Worm (Caenorhabditis elegans) whole organism, young adult: Measurements from ENCODE around the gene R07E5.19.
"Not testable (repeated sequence)": the region's sequence is repeated elsewhere in the genome, so short reads cannot be mapped to it uniquely, and the experiment has no call there.

ENCODE experiments used
- B0261.1 ChIP-seq: sonication (generic microtip); optimal IDR thresholded peaks from 2 replicates; lab custom pipeline; 2016; ENCODE audit warnings: mild to moderate bottlenecking, missing genetic modification characterization, moderate library complexity, missing compliant biosample characterization
- C06A6.2 ChIP-seq: fragments of 200-800 bp; sonication (Bioruptor generic); conservative IDR thresholded peaks from 2 replicates; pipeline ENCODE4 v1.3.6; 2022; ENCODE audit warnings: missing genetic modification characterization, missing compliant biosample characterization
- F33H1.4 ChIP-seq: fragments of 200-800 bp; sonication (Bioruptor generic); IDR thresholded peaks from 2 replicates; pipeline ENCODE4 v1.3.6; 2022; ENCODE audit warnings: missing genetic modification reagents, missing genetic modification characterization, missing compliant biosample characterization
- F39B2.1 ChIP-seq: fragments of 200-800 bp; sonication (Bioruptor generic); IDR thresholded peaks from 2 replicates; pipeline ENCODE4 v1.3.6; 2022; ENCODE audit warnings: missing genetic modification reagents, missing genetic modification characterization, missing compliant biosample characterization
- F52B5.7 ChIP-seq: sonication (generic microtip); optimal IDR thresholded peaks from 2 replicates; lab custom pipeline; 2016; ENCODE audit warnings: mild to moderate bottlenecking, missing genetic modification characterization, missing compliant biosample characterization
- K11D2.4 ChIP-seq: fragments of 200-800 bp; sonication (Bioruptor generic); IDR thresholded peaks from 2 replicates; pipeline ENCODE4 v1.3.6; 2022; ENCODE audit warnings: missing genetic modification reagents, missing genetic modification characterization, missing compliant biosample characterization
- Y53G8AR.9 ChIP-seq: fragments of 200-800 bp; sonication (Bioruptor generic); conservative IDR thresholded peaks from 2 replicates; pipeline ENCODE4 v1.3.6; 2022; ENCODE audit warnings: missing genetic modification reagents, missing genetic modification characterization, missing compliant biosample characterization
- Y56A3A.18 ChIP-seq: fragments of 200-800 bp; sonication (Bioruptor generic); IDR thresholded peaks from 2 replicates; pipeline ENCODE4 v1.3.6; 2022; ENCODE audit warnings: missing genetic modification reagents, missing genetic modification characterization, missing compliant biosample characterization
- Y95B8A.8 ChIP-seq: fragments of 200-800 bp; sonication (Bioruptor generic); IDR thresholded peaks from 2 replicates; pipeline ENCODE4 v1.3.6; 2022; ENCODE audit warnings: missing genetic modification reagents, missing genetic modification characterization, missing compliant biosample characterization
- ZK185.1 ChIP-seq: sonication (generic microtip); optimal IDR thresholded peaks from 2 replicates; lab custom pipeline; 2016; ENCODE audit warnings: mild to moderate bottlenecking, missing genetic modification characterization, missing compliant biosample characterization; ENCODE audit not compliant: poor library complexity, severe bottlenecking
- attf-5 ChIP-seq: fragments of 200-800 bp; sonication (Bioruptor generic); optimal IDR thresholded peaks from 2 replicates; lab custom pipeline; 2018; ENCODE audit warnings: mild to moderate bottlenecking, missing genetic modification characterization, missing compliant biosample characterization
- cebp-1 ChIP-seq, 2 experiments: fragments of 200-800 bp in 1 of 2; sonication (Bioruptor generic) in 1 of 2; sonication (generic microtip) in 1 of 2; IDR thresholded peaks in 1 of 2; optimal IDR thresholded peaks in 1 of 2; 2 replicates each; pipeline versions ENCODE4 v1.3.6 to Lab custom; 2017 to 2022; ENCODE audit warnings: missing compliant biosample characterization in 2 of 2, missing genetic modification characterization in 2 of 2, mild to moderate bottlenecking in 1 of 2, missing genetic modification reagents in 1 of 2, moderate library complexity in 1 of 2
- ceh-27 ChIP-seq: fragments of 200-800 bp; sonication (Bioruptor generic); optimal IDR thresholded peaks from 2 replicates; lab custom pipeline; 2018; ENCODE audit warnings: mild to moderate bottlenecking, missing genetic modification characterization, moderate library complexity, missing compliant biosample characterization
- ceh-79 ChIP-seq: sonication (generic microtip); optimal IDR thresholded peaks from 2 replicates; lab custom pipeline; 2017; ENCODE audit warnings: mild to moderate bottlenecking, missing genetic modification characterization, missing compliant biosample characterization
- chd-7 ChIP-seq: sonication (generic microtip); optimal IDR thresholded peaks from 2 replicates; lab custom pipeline; 2016; ENCODE audit warnings: mild to moderate bottlenecking, missing genetic modification characterization, moderate library complexity, missing compliant biosample characterization
- die-1 ChIP-seq: sonication (generic microtip); optimal IDR thresholded peaks from 2 replicates; lab custom pipeline; 2016; ENCODE audit warnings: missing genotype, mild to moderate bottlenecking, missing genetic modification characterization, missing compliant biosample characterization
- dox-1 ChIP-seq: fragments of 200-800 bp; sonication (Bioruptor generic); IDR thresholded peaks from 2 replicates; pipeline ENCODE4 v1.3.6; 2022; ENCODE audit warnings: missing genetic modification reagents, missing genetic modification characterization, missing compliant biosample characterization
- dpff-1 ChIP-seq: sonication (generic microtip); optimal IDR thresholded peaks from 2 replicates; lab custom pipeline; 2017; ENCODE audit warnings: mild to moderate bottlenecking, missing genetic modification characterization, missing compliant biosample characterization
- egl-44 ChIP-seq: fragments of 200-800 bp; sonication (Bioruptor generic); IDR thresholded peaks from 2 replicates; pipeline ENCODE4 v1.3.6; 2022; ENCODE audit warnings: missing genetic modification reagents, missing genetic modification characterization, missing compliant biosample characterization
- ekl-4 ChIP-seq: fragments of 200-800 bp; sonication (Bioruptor generic); IDR thresholded peaks from 2 replicates; pipeline ENCODE4 v1.3.6; 2022; ENCODE audit warnings: missing genetic modification reagents, missing genetic modification characterization, missing compliant biosample characterization
- gei-17 ChIP-seq: fragments of 200-800 bp; sonication (Bioruptor generic); optimal IDR thresholded peaks from 2 replicates; lab custom pipeline; 2018; ENCODE audit warnings: mild to moderate bottlenecking, missing genetic modification characterization, missing compliant biosample characterization
- him-1 ChIP-seq: sonication (generic microtip); optimal IDR thresholded peaks from 2 replicates; lab custom pipeline; 2016; ENCODE audit warnings: missing genotype, missing genetic modification reagents, missing genetic modification characterization, missing compliant biosample characterization
- hmg-1.2 ChIP-seq: fragments of 200-800 bp; sonication (Bioruptor generic); IDR thresholded peaks from 2 replicates; pipeline ENCODE4 v1.3.6; 2022; ENCODE audit warnings: missing genetic modification reagents, missing genetic modification characterization, missing compliant biosample characterization
- lin-26 ChIP-seq: fragments of 200-800 bp; sonication (Bioruptor generic); IDR thresholded peaks from 2 replicates; pipeline ENCODE4 v1.3.6; 2022; ENCODE audit warnings: missing genetic modification reagents, missing genetic modification characterization, missing compliant biosample characterization
- lin-35 ChIP-seq, 3 experiments: fragments of 150-350 bp in 2 of 3; sonication (generic microtip) in 1 of 3; optimal IDR thresholded peaks; 2 replicates each; lab custom pipeline; 2014 to 2018; ENCODE audit warnings: missing biosample characterization in 3 of 3, missing genetic modification characterization in 3 of 3, missing genetic modification reagents in 3 of 3
- lin-40 ChIP-seq: sonication (generic microtip); optimal IDR thresholded peaks from 2 replicates; lab custom pipeline; 2016; ENCODE audit warnings: missing genetic modification characterization, mild to moderate bottlenecking, missing compliant biosample characterization, missing genotype, missing genetic modification reagents
- lin-54 ChIP-seq: fragments of 200-800 bp; sonication (Bioruptor generic); optimal IDR thresholded peaks from 2 replicates; lab custom pipeline; 2018; ENCODE audit warnings: mild to moderate bottlenecking, missing genetic modification characterization, missing compliant biosample characterization
- lsl-1 ChIP-seq: fragments of 200-800 bp; sonication (Bioruptor generic); optimal IDR thresholded peaks from 2 replicates; lab custom pipeline; 2018; ENCODE audit warnings: mild to moderate bottlenecking, missing genetic modification characterization, moderate library complexity, missing compliant biosample characterization
- madf-6 ChIP-seq: fragments of 200-800 bp; sonication (Bioruptor generic); IDR thresholded peaks from 2 replicates; pipeline ENCODE4 v1.3.6; 2022; ENCODE audit warnings: missing genetic modification reagents, missing genetic modification characterization, missing compliant biosample characterization
- madf-8 ChIP-seq: fragments of 200-800 bp; sonication (Bioruptor generic); conservative IDR thresholded peaks from 2 replicates; pipeline ENCODE4 v1.3.6; 2022; ENCODE audit warnings: missing genetic modification reagents, missing genetic modification characterization, missing compliant biosample characterization
- mcd-1 ChIP-seq: fragments of 200-800 bp; sonication (Bioruptor generic); IDR thresholded peaks from 2 replicates; pipeline ENCODE4 v1.3.6; 2022; ENCODE audit warnings: missing genetic modification reagents, missing genetic modification characterization, missing compliant biosample characterization
- nfyb-1 ChIP-seq: fragments of 200-800 bp; sonication (Bioruptor generic); IDR thresholded peaks from 2 replicates; pipeline ENCODE4 v1.3.6; 2022; ENCODE audit warnings: missing genetic modification reagents, missing genetic modification characterization, missing compliant biosample characterization
- pbrm-1 ChIP-seq: fragments of 200-800 bp; sonication (Bioruptor generic); IDR thresholded peaks from 2 replicates; pipeline ENCODE4 v1.3.6; 2022; ENCODE audit warnings: missing genetic modification reagents, missing genetic modification characterization, missing compliant biosample characterization
- rcor-1 ChIP-seq: fragments of 200-800 bp; sonication (Bioruptor generic); IDR thresholded peaks from 2 replicates; pipeline ENCODE4 v1.3.6; 2022; ENCODE audit warnings: missing genetic modification reagents, missing genetic modification characterization, missing compliant biosample characterization
- repo-1 ChIP-seq: sonication (generic microtip); optimal IDR thresholded peaks from 2 replicates; lab custom pipeline; 2017; ENCODE audit warnings: mild to moderate bottlenecking, missing genetic modification characterization, missing compliant biosample characterization
- rpc-1 ChIP-seq, 2 experiments: fragments of 150-350 bp in 1 of 2; sonication (generic microtip) in 1 of 2; optimal IDR thresholded peaks; 2 replicates each; lab custom pipeline; 2014 to 2018; ENCODE audit warnings: missing biosample characterization in 1 of 2, missing genetic modification characterization in 1 of 2, missing genetic modification reagents in 1 of 2, missing genotype in 1 of 2
- snpc-3.4 ChIP-seq: sonication (generic microtip); optimal IDR thresholded peaks from 2 replicates; lab custom pipeline; 2017; ENCODE audit warnings: missing genetic modification characterization, mild to moderate bottlenecking, missing compliant biosample characterization, antibody characterized with exemption, moderate library complexity, missing genotype, missing genetic modification reagents
- snpc-4 ChIP-seq, 5 experiments: fragments of 150-350 bp in 1 of 5; sonication (generic microtip) in 4 of 5; optimal IDR thresholded peaks; 2 replicates each; lab custom pipeline; 2014 to 2018; ENCODE audit warnings: missing genetic modification characterization in 5 of 5, missing biosample characterization in 3 of 5, antibody characterized with exemption in 2 of 5, mild to moderate bottlenecking in 2 of 5, missing compliant biosample characterization in 2 of 5, missing genotype in 2 of 5, moderate library complexity in 2 of 5, missing genetic modification reagents in 1 of 5
- tbp1 ChIP-seq: fragments of 200-800 bp; sonication (Bioruptor generic); optimal IDR thresholded peaks from 2 replicates; lab custom pipeline; 2018; ENCODE audit warnings: mild to moderate bottlenecking, missing genetic modification characterization, missing compliant biosample characterization
- ztf-18 ChIP-seq: sonication (generic microtip); optimal IDR thresholded peaks from 2 replicates; lab custom pipeline; 2016; ENCODE audit warnings: missing genotype, mild to moderate bottlenecking, missing genetic modification characterization, missing compliant biosample characterization
- ztf-25 ChIP-seq: fragments of 200-800 bp; sonication (Bioruptor generic); IDR thresholded peaks from 2 replicates; pipeline ENCODE4 v1.3.6; 2022; ENCODE audit warnings: missing genetic modification reagents, missing genetic modification characterization, missing compliant biosample characterization
- ztf-6 ChIP-seq: fragments of 200-800 bp; sonication (Bioruptor generic); IDR thresholded peaks from 2 replicates; pipeline ENCODE4 v1.3.6; 2022; ENCODE audit warnings: missing genetic modification reagents, missing genetic modification characterization, missing compliant biosample characterization

R07E5.19 gene

DNA sequence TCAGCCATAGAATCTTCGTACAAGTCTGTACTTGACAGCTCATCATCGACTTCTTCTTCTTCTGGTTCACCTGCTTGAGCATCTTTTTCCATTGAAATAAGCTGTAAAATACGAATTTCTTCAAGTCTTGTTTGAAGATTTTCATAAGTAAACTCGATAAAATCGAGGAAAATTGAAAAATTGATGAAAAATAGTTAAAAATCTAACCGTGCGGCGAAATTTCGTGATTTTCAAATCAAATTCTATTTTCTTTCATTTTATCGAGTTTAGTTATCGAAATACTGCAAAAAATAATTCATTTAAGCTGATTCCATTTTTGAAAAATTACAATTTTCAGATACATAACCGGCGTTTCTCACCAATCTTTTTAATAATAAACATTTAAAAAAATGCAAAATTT lies 2.7 kb downstream of the R07E5.19 start, which contains the start of gene R07E5.11:
Gene R07E5.11 (minus strand): TSS at position 101 of the 400 bp plus-strand sequence.
- no peak for TF ChIP-seq madf-6
- TF ChIP-seq him-1 (tag; lab: Kevin White, UChicago): peak; percentile 34
- no peak for TF ChIP-seq F52B5.7 (tag; lab: Kevin White, UChicago)
- TF ChIP-seq F39B2.1 (GFP tag; lab: Robert Waterston, UW): no peak
- TF ChIP-seq, all 124 proteins: peak for 1

DNA sequence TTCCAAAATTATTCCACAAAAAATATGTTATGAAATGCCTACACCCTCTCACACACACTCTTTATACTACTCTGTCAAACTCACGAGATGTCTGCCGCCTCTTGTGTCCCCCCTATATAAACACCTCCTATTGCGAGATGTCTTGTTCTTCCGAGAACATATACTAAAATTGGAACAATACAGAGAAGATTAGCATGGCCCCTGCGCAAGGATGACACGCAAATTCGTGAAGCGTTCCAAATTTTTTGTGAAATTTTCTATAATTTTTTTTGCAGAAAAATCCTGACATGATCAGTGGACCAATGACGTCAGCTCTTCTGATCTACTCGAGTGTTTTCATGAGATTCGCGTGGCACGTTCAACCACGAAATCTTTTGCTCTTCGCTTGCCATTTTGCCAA lies 3.8 kb downstream of the R07E5.19 start:
- TF ChIP-seq lin-35 (GFP tag; optimal IDR thresholded peaks at IDR 0.05; lab: Kevin White, UChicago): peak in 1 of 3 experiments; percentile 52
- peak; percentile 68 for TF ChIP-seq madf-6
- TF ChIP-seq lin-26: peak; percentile 78
- peak; percentile 60 for TF ChIP-seq him-1 (tag; lab: Kevin White, UChicago)
- peak; percentile 54; the same call in 1 of the 2 replicates for TF ChIP-seq egl-44 (GFP tag; lab: Robert Waterston, UW)
- peak; percentile 58; the same call in 1 of the 2 replicates for TF ChIP-seq pbrm-1 (GFP tag; lab: Robert Waterston, UW)
- 0 out of 2 replicates have a peak, but pooled peaks have one; percentile 35 for TF ChIP-seq K11D2.4 (GFP tag; lab: Robert Waterston, UW)
- 0 out of 2 replicates have a peak, but pooled peaks have one; percentile 25 for TF ChIP-seq ztf-6 (GFP tag; lab: Robert Waterston, UW)
- peak; percentile 49 for TF ChIP-seq lin-40 (tag; lab: Kevin White, UChicago)
- TF ChIP-seq ceh-79 (tag; lab: Kevin White, UChicago): peak; percentile 56
- peak; percentile 54 for TF ChIP-seq repo-1 (tag; lab: Kevin White, UChicago)
- TF ChIP-seq nfyb-1 (GFP tag; lab: Robert Waterston, UW): peak; percentile 78; the same call in 1 of the 2 replicates
- 0 out of 2 replicates have a peak, but pooled peaks have one; percentile 16 for TF ChIP-seq Y95B8A.8 (GFP tag; lab: Robert Waterston, UW)
- TF ChIP-seq ZK185.1 (tag; lab: Kevin White, UChicago): peak; percentile 38
- peak; percentile 7 for TF ChIP-seq ceh-27 (GFP tag; lab: Kevin White, UChicago)
- peak; percentile 74 for TF ChIP-seq rcor-1 (GFP tag; lab: Robert Waterston, UW)
- TF ChIP-seq tbp1 (GFP tag; lab: Kevin White, UChicago): peak; percentile 80
- peak; percentile 57 for TF ChIP-seq dpff-1
- TF ChIP-seq ekl-4: peak; percentile 74; the same call in 1 of the 2 replicates
- peak; percentile 73 for TF ChIP-seq snpc-3.4 (tag; lab: Kevin White, UChicago)
- TF ChIP-seq F33H1.4: peak; percentile 17; the same call in 1 of the 2 replicates
- 0 out of 2 replicates have a peak, but pooled peaks have one; percentile 64 for TF ChIP-seq Y56A3A.18 (GFP tag; lab: Robert Waterston, UW)
- peak; percentile 34 for TF ChIP-seq ztf-18 (tag; lab: Kevin White, UChicago)
- peak; percentile 68 for TF ChIP-seq Y53G8AR.9 (GFP tag; lab: Robert Waterston, UW)
- 0 out of 2 replicates have a peak, but pooled peaks have one; percentile 55 for TF ChIP-seq ztf-25 (GFP tag; lab: Robert Waterston, UW)
- peak; percentile 28 for TF ChIP-seq gei-17 (GFP tag; lab: Kevin White, UChicago)
- peak; percentile 92 for TF ChIP-seq snpc-4 (GFP tag; optimal IDR thresholded peaks at IDR 0.05; lab: Kevin White, UChicago)
- peak; percentile 94 to 99 (median 96) for TF ChIP-seq snpc-4 (tag; optimal IDR thresholded peaks at IDR 0.05; lab: Kevin White, UChicago)
- TF ChIP-seq mcd-1 (GFP tag; lab: Robert Waterston, UW): peak; percentile 65
- peak; percentile 50 for TF ChIP-seq rpc-1 (optimal IDR thresholded peaks at IDR 0.05; lab: Kevin White, UChicago)
- peak; percentile 70 for TF ChIP-seq rpc-1 (tag; optimal IDR thresholded peaks at IDR 0.05; lab: Kevin White, UChicago)
- TF ChIP-seq B0261.1 (tag; lab: Kevin White, UChicago): peak; percentile 61
- not testable (repeated sequence) for TF ChIP-seq cebp-1 (GFP tag; IDR thresholded peaks at IDR 0.05; lab: Robert Waterston, UW)
- peak; percentile 77 for TF ChIP-seq cebp-1 (tag; optimal IDR thresholded peaks at IDR 0.05; lab: Kevin White, UChicago)
- TF ChIP-seq lsl-1 (GFP tag; lab: Kevin White, UChicago): peak; percentile 26
- peak; percentile 39 for TF ChIP-seq lin-54 (GFP tag; lab: Kevin White, UChicago)
- peak; percentile 64 for TF ChIP-seq dox-1 (GFP tag; lab: Robert Waterston, UW)
- TF ChIP-seq hmg-1.2 (GFP tag; lab: Robert Waterston, UW): peak; percentile 64
- peak; percentile 2 for TF ChIP-seq die-1
- TF ChIP-seq attf-5: peak; percentile 31
- peak; percentile 46; the same call in 1 of the 2 replicates for TF ChIP-seq C06A6.2 (GFP tag; lab: Robert Waterston, UW)
- TF ChIP-seq chd-7 (tag; lab: Kevin White, UChicago): peak; percentile 61
- 0 out of 2 replicates have a peak, but pooled peaks have one; percentile 12 for TF ChIP-seq madf-8
